Worm (Caenorhabditis elegans) whole organism, young adult: ENCODE results near the gene dkf-2.

Source experiments
- C17E4.6 ChIP-seq: fragments of 200-800 bp; sonication (Bioruptor generic); IDR thresholded peaks from 2 replicates; pipeline ENCODE4 v1.3.6; 2022; ENCODE audit warnings: missing genetic modification reagents, missing genetic modification characterization, missing compliant biosample characterization
- Y67H2A.10 ChIP-seq: fragments of 200-800 bp; sonication (Bioruptor generic); conservative IDR thresholded peaks from 2 replicates; pipeline ENCODE4 v1.3.6; 2022; ENCODE audit warnings: missing genetic modification reagents, missing genetic modification characterization, missing compliant biosample characterization
- ceh-58 ChIP-seq: fragments of 200-800 bp; sonication (Bioruptor generic); IDR thresholded peaks from 2 replicates; pipeline ENCODE4 v1.3.6; 2022; ENCODE audit warnings: missing genetic modification characterization, missing compliant biosample characterization
- hrde-1 ChIP-seq: sonication (generic microtip); optimal IDR thresholded peaks from 2 replicates; lab custom pipeline; 2016; ENCODE audit warnings: missing genetic modification characterization, mild to moderate bottlenecking, missing compliant biosample characterization, moderate library complexity, missing genotype, missing genetic modification reagents, borderline replicate concordance
- lin-26 ChIP-seq: fragments of 200-800 bp; sonication (Bioruptor generic); IDR thresholded peaks from 2 replicates; pipeline ENCODE4 v1.3.6; 2022; ENCODE audit warnings: missing genetic modification reagents, missing genetic modification characterization, missing compliant biosample characterization
- mel-28 ChIP-seq: sonication (generic microtip); optimal IDR thresholded peaks from 2 replicates; lab custom pipeline; 2016; ENCODE audit warnings: borderline replicate concordance, mild to moderate bottlenecking, missing genetic modification characterization, missing compliant biosample characterization
- mes-4 ChIP-seq: sonication (generic microtip); optimal IDR thresholded peaks from 2 replicates; lab custom pipeline; 2016; ENCODE audit warnings: missing genotype, missing genetic modification characterization, missing compliant biosample characterization
- mxl-1 ChIP-seq: sonication (generic microtip); optimal IDR thresholded peaks from 2 replicates; lab custom pipeline; 2016; ENCODE audit warnings: missing genetic modification characterization, missing compliant biosample characterization
- nhr-179 ChIP-seq: sonication (generic microtip); optimal IDR thresholded peaks from 2 replicates; lab custom pipeline; 2016; ENCODE audit warnings: mild to moderate bottlenecking, missing genetic modification characterization, missing compliant biosample characterization
- nhr-90 ChIP-seq: sonication (generic microtip); optimal IDR thresholded peaks from 2 replicates; lab custom pipeline; 2016; ENCODE audit warnings: missing genotype, mild to moderate bottlenecking, missing genetic modification characterization, missing compliant biosample characterization
- snpc-4 ChIP-seq, 5 experiments: fragments of 150-350 bp in 1 of 5; sonication (generic microtip) in 4 of 5; optimal IDR thresholded peaks; 2 replicates each; lab custom pipeline; 2014 to 2018; ENCODE audit warnings: missing genetic modification characterization in 5 of 5, missing biosample characterization in 3 of 5, antibody characterized with exemption in 2 of 5, mild to moderate bottlenecking in 2 of 5, missing compliant biosample characterization in 2 of 5, missing genotype in 2 of 5, moderate library complexity in 2 of 5, missing genetic modification reagents in 1 of 5
- unc-62 ChIP-seq: fragments of 150-350 bp; optimal IDR thresholded peaks from 2 replicates; lab custom pipeline; 2014; ENCODE audit warnings: missing biosample characterization, missing genetic modification reagents, missing genetic modification characterization
- ztf-25 ChIP-seq: fragments of 200-800 bp; sonication (Bioruptor generic); IDR thresholded peaks from 2 replicates; pipeline ENCODE4 v1.3.6; 2022; ENCODE audit warnings: missing genetic modification reagents, missing genetic modification characterization, missing compliant biosample characterization
- ztf-28 ChIP-seq: fragments of 200-800 bp; sonication (Bioruptor generic); IDR thresholded peaks from 2 replicates; pipeline ENCODE4 v1.3.6; 2022; ENCODE audit warnings: missing genetic modification reagents, missing genetic modification characterization, missing compliant biosample characterization

DNA sequence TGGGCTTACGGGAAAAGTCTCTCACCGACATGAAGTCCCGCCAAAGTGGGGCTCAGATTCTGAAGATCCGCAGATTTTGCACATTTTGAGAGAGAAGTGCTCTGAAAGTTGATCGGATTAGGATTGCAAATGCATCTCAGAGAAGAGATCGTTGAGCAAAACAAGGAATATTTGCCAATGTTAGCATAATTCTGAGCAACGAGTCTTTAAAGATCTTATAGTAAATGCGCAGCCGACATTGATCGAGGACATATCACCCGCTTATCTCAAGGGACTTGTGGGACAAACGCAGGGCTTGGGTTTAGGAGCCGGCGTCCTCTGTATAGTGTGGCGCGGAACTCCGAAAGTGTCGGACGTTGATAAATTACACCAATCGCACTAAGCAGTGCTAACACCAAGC, 23.7 kb upstream of the dkf-2 start, which contains the start of gene nhr-112:
- no peak for TF ChIP-seq ztf-28 (GFP tag; lab: Robert Waterston, UW)
- no peak for TF ChIP-seq nhr-179 (tag; lab: Kevin White, UChicago)
- no peak for TF ChIP-seq hrde-1 (tag; lab: Kevin White, UChicago)
- no peak for TF ChIP-seq ceh-58
- TF ChIP-seq mxl-1 (tag; lab: Kevin White, UChicago) = no peak
- TF ChIP-seq mes-4 (tag; lab: Kevin White, UChicago) = no peak
- TF ChIP-seq mel-28 (tag; lab: Kevin White, UChicago) = no peak
- TF ChIP-seq Y67H2A.10 (GFP tag; lab: Robert Waterston, UW) = no peak
- no peak for TF ChIP-seq nhr-90 (tag; lab: Kevin White, UChicago)
- TF ChIP-seq snpc-4 (GFP tag; optimal IDR thresholded peaks at IDR 0.05; lab: Kevin White, UChicago) = no peak
- TF ChIP-seq snpc-4 (tag; optimal IDR thresholded peaks at IDR 0.05; lab: Kevin White, UChicago) = no peak
- TF ChIP-seq ztf-25 (GFP tag; lab: Robert Waterston, UW) = no peak
- TF ChIP-seq C17E4.6 (GFP tag; lab: Robert Waterston, UW) = no peak
- no peak for TF ChIP-seq lin-26 (GFP tag; lab: Robert Waterston, UW)
- no peak for TF ChIP-seq unc-62 (GFP tag; lab: Kevin White, UChicago)
